Fruit fly (Drosophila melanogaster): ENCODE data around the gene alpha-Est6.

DNA sequence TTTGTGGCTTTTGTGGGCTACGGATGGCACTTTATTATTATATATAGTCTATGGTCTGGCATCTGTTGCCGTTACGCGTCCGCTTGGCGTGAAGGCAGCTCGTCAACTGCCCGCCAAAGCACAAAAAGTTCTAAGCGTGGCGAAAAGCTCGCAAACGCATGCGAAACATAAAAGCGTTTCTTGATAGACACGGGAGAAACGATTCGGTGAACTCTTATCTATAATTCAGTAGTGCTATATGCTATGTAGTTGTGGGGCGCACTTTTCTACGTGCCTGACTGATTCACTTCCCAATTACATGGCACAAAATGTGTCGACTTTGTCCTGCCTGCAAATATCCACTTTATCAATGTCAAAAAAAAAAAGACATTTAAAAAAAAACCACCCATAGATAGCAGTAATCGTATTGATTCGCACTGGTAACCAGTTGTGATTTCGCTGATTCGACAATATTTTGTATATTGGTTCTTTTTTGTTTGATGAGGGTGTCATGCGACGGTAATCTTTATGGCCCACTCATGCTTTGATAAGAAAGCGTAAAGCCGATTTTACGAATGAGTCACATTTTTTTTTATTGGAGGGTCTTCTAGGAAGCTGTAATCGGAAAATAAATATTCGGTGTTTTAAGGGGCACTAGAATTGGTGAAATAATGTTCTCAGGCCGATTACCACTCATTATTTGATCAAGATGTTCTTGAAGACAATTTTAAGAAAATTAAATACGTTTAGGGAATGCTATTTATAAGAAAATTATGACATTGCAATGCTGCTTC, 23.4 kb downstream of the alpha-Est6 start, which contains the start of gene alpha-Est9:
- TF ChIP-seq usp (GFP tag; optimal IDR thresholded peaks at IDR 0.05), result no peak
- no peak for TF ChIP-seq CG8478 (optimal IDR thresholded peaks at IDR 0.05)
